Worm (Caenorhabditis elegans): ENCODE measurements around the gene F54D11.4.

Gene F54D11.4

ce11 chrV:4640501-4641150, 24.7 kb downstream of the F54D11.4 start:
- TF ChIP-seq hlh-30 (tag; optimal IDR thresholded peaks at IDR 0.05; ENCODE audit: insufficient read depth) (peak; percentile 58), pqm-1 (tag; optimal IDR thresholded peaks at IDR 0.05) (peak; percentile 49), mep-1 (tag; optimal IDR thresholded peaks at IDR 0.05) (peak; percentile 23), zag-1 (tag; optimal IDR thresholded peaks at IDR 0.05) (no peak), dve-1 (tag; optimal IDR thresholded peaks at IDR 0.05; ENCODE audit: insufficient read depth) (peak; percentile 64), daf-16 (GFP tag; optimal IDR thresholded peaks at IDR 0.05) (no peak), daf-16 (tag; optimal IDR thresholded peaks at IDR 0.05) (peak; percentile 69), hlh-11 (tag; optimal IDR thresholded peaks at IDR 0.05) (peak; percentile 14), nhr-25 (tag; optimal IDR thresholded peaks at IDR 0.05; ENCODE audit: borderline replicate concordance, insufficient read depth) (no peak), nhr-28 (tag; optimal IDR thresholded peaks at IDR 0.05) (peak; percentile 63)

- TF ChIP-seq lin-15B (tag; optimal IDR thresholded peaks at IDR 0.05): no peak
- peak; percentile 76 for TF ChIP-seq ztf-7 (tag; optimal IDR thresholded peaks at IDR 0.05)
- TF ChIP-seq dve-1 (tag; optimal IDR thresholded peaks at IDR 0.05; ENCODE audit: insufficient read depth): peak; percentile 8
Measured at ce11 chrV:4642691-4643090, 26.7 kb downstream of the F54D11.4 start, which contains the start of gene soc-1. Gene soc-1, plus strand, starts transcription at chrV:4642952.

DNA sequence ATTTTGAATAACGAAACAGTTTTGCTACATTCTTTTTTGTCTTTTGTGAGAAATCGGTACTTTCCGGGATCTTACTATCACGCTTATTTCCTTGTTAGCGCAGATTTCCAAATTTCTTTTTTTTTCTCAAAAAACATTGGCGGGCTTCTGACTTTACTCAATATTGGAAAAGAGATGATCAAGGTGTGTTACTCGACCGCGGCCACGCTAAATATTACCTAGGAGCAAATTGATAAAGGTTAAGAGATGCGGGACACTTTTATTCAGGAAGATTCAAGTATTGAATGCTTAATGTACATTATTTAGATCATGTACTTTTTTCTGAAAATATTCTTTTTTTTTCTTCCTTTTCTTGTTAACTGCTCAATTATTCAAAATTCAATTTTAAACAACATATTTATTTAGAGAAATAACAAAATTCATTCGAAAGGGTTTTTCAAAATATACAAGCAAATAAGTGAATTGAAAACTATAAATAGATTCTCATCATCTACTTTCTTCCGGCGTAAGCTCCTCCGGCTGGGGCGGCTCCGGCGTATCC, 31.4 kb downstream of the F54D11.4 start:
- no peak for TF ChIP-seq D1046.2 (GFP tag; IDR thresholded peaks at IDR 0.05)
- peak; percentile 28 for TF ChIP-seq spr-1 (tag; optimal IDR thresholded peaks at IDR 0.05)
- TF ChIP-seq hlh-11 (tag; optimal IDR thresholded peaks at IDR 0.05): no peak
- TF ChIP-seq daf-12 (tag; optimal IDR thresholded peaks at IDR 0.05): no peak
- TF ChIP-seq Y75B8A.6 (GFP tag; IDR thresholded peaks at IDR 0.05): no peak
- TF ChIP-seq nhr-48 (tag; optimal IDR thresholded peaks at IDR 0.05): peak; percentile 38
- no peak for TF ChIP-seq nhr-41 (GFP tag; IDR thresholded peaks at IDR 0.05)
- TF ChIP-seq zfp-2 (tag; optimal IDR thresholded peaks at IDR 0.05): no peak
- no peak for TF ChIP-seq fkh-10 (GFP tag; optimal IDR thresholded peaks at IDR 0.05)
- TF ChIP-seq lin-39 (tag; optimal IDR thresholded peaks at IDR 0.05): no peak
- TF ChIP-seq ama-1 (optimal IDR thresholded peaks at IDR 0.05): peak; percentile 91
- TF ChIP-seq nhr-102 (tag; optimal IDR thresholded peaks at IDR 0.05): peak; percentile 30
- peak; percentile 82; the same call in 1 of the 2 replicates for TF ChIP-seq T26A8.4 (GFP tag; IDR thresholded peaks at IDR 0.05)
- peak; percentile 40 for TF ChIP-seq mes-2 (tag; optimal IDR thresholded peaks at IDR 0.05; ENCODE audit: poor library complexity, severe bottlenecking)
- TF ChIP-seq nhr-6 (tag; optimal IDR thresholded peaks at IDR 0.05): no peak
- no peak for TF ChIP-seq ceh-32 (tag; optimal IDR thresholded peaks at IDR 0.05; ENCODE audit: poor library complexity)
- no peak for TF ChIP-seq F44E2.7 (GFP tag; IDR thresholded peaks at IDR 0.05)
- TF ChIP-seq snpc-1.2 (GFP tag; IDR thresholded peaks at IDR 0.05): peak; percentile 12; the same call in 1 of the 2 replicates

DNA sequence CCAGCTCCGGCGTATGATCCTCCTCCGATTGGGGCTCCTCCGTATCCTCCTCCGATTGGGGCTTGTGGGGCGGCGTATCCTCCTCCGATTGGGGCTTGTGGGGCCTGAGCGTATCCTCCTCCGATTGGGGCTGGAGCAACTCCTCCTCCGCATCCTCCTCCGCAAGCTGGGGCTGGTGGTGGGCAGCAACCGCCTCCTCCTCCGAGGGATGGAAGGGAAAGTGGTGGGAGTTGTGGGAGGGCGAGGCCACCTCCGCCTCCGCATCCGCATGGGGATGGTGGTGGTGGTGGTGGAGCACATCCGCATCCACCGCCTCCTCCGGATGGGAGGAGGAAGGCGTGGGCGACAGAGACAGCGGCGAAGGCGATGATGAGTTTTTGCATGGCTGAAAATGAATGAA, 31.9 kb downstream of the F54D11.4 start, which contains the start of gene F41F3.3:
F41F3.3 (minus strand) TSS at position 383 of the 400 bp plus-strand sequence.
- peak; percentile 51; the same call in 1 of the 2 replicates for TF ChIP-seq snpc-1.2 (GFP tag; IDR thresholded peaks at IDR 0.05)
- no peak for TF ChIP-seq vab-7 (GFP tag; IDR thresholded peaks at IDR 0.05)
- no peak for TF ChIP-seq nhr-11 (tag; optimal IDR thresholded peaks at IDR 0.05)
- peak; percentile 25 for TF ChIP-seq sdz-12 (GFP tag; optimal IDR thresholded peaks at IDR 0.05)
- TF ChIP-seq egl-43 (GFP tag; IDR thresholded peaks at IDR 0.05): peak; percentile 82
- TF ChIP-seq aha-1 (tag): peak; percentile 62
- no peak for TF ChIP-seq nhr-237 (tag; optimal IDR thresholded peaks at IDR 0.05)
- peak; percentile 10 for TF ChIP-seq spr-3 (GFP tag; optimal IDR thresholded peaks at IDR 0.05)
- TF ChIP-seq php-3 (GFP tag; IDR thresholded peaks at IDR 0.05): 0 out of 2 replicates have a peak, but pooled peaks have one; percentile 48
- TF ChIP-seq hif-1 (tag; optimal IDR thresholded peaks at IDR 0.05): peak in 1 of 2 experiments; percentile 14
- TF ChIP-seq mes-2 (tag; optimal IDR thresholded peaks at IDR 0.05; ENCODE audit: poor library complexity, severe bottlenecking): peak; percentile 30
- 0 out of 2 replicates have a peak, but pooled peaks have one; percentile 38 for TF ChIP-seq F26F4.8 (GFP tag; conservative IDR thresholded peaks at IDR 0.05)
- no peak for TF ChIP-seq dve-1 (tag; optimal IDR thresholded peaks at IDR 0.05; ENCODE audit: insufficient read depth)
- TF ChIP-seq tra-1 (GFP tag; IDR thresholded peaks at IDR 0.05): no peak
- peak; percentile 28 for TF ChIP-seq spr-1 (tag; optimal IDR thresholded peaks at IDR 0.05)
- peak; percentile 29 for TF ChIP-seq nhr-102 (tag; optimal IDR thresholded peaks at IDR 0.05)
- peak; percentile 99 for TF ChIP-seq set-16 (GFP tag; IDR thresholded peaks at IDR 0.05)
- TF ChIP-seq pha-4 (GFP tag; IDR thresholded peaks at IDR 0.05): peak; percentile 38; the same call in 1 of the 2 replicates
- no peak for TF ChIP-seq pha-4 (tag; optimal IDR thresholded peaks at IDR 0.05)
- TF ChIP-seq lin-29 (GFP tag; IDR thresholded peaks at IDR 0.05): no peak
- 0 out of 2 replicates have a peak, but pooled peaks have one; percentile 32 for TF ChIP-seq dmd-8 (GFP tag; IDR thresholded peaks at IDR 0.05)
